Worm (Caenorhabditis elegans): ENCODE data around the gene ttbk-7.

The ttbk-7 gene

ce11 chrV:12895772-12896171 is at the start of gene ttbk-7:
ttbk-7 (minus strand) TSS chrV:12895872.
- no peak for TF ChIP-seq F13C5.2 (tag; optimal IDR thresholded peaks at IDR 0.05)
- TF ChIP-seq hmbx-1 (tag; optimal IDR thresholded peaks at IDR 0.05) = no peak
- TF ChIP-seq hmg-4 (GFP tag; optimal IDR thresholded peaks at IDR 0.05) = no peak
- no peak for TF ChIP-seq tra-4 (tag; optimal IDR thresholded peaks at IDR 0.05)

DNA sequence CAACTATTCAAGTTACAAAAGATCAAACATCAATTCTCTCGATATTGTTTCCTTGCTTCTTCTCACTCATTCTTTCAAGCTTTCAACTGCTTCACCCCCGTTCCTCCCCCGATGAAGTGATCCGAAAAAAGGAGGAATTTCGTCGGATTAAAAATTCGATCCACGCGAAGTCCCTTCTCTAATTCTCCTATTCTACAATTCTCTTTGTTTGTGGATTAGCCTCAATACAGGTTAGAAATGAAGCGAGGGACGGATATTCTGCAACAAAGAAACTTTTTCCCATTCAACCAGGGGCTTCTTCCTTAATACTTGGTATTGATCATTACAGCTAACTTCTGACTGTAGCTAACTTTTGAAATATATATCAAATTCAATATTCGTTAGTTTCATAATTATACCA is 49.1 kb upstream of the ttbk-7 start, which contains the start of gene grl-2:
Gene grl-2 (plus strand): TSS at position 301 of the 400 bp plus-strand sequence.
- no peak for TF ChIP-seq sea-1 (GFP tag; conservative IDR thresholded peaks at IDR 0.05)
- TF ChIP-seq tra-4 (tag; optimal IDR thresholded peaks at IDR 0.05) = no peak
- TF ChIP-seq ama-1 (optimal IDR thresholded peaks at IDR 0.05) = no peak
- no peak for TF ChIP-seq tbx-37 (GFP tag; conservative IDR thresholded peaks at IDR 0.05)
- no peak for TF ChIP-seq hmg-4 (GFP tag; optimal IDR thresholded peaks at IDR 0.05)
- TF ChIP-seq tbx-11 (GFP tag; IDR thresholded peaks at IDR 0.05) = no peak
- no peak for TF ChIP-seq flt-1 (GFP tag; IDR thresholded peaks at IDR 0.05)
- TF ChIP-seq ets-7 (tag; optimal IDR thresholded peaks at IDR 0.05) = no peak
- TF ChIP-seq ceh-13 (GFP tag; optimal IDR thresholded peaks at IDR 0.05) = no peak
- TF ChIP-seq aly-1 (tag; optimal IDR thresholded peaks at IDR 0.05) = no peak

ce11 chrV:12944229-12944628 is 48.6 kb upstream of the ttbk-7 start, which contains the start of gene T16G1.3:
T16G1.3 (minus strand) TSS chrV:12944329.
- TF ChIP-seq tra-4 (tag; optimal IDR thresholded peaks at IDR 0.05) (no peak), B0310.2 (tag; optimal IDR thresholded peaks at IDR 0.05) (no peak), ceh-13 (GFP tag; optimal IDR thresholded peaks at IDR 0.05) (no peak), ama-1 (optimal IDR thresholded peaks at IDR 0.05) (no peak), sea-1 (GFP tag; conservative IDR thresholded peaks at IDR 0.05) (no peak), F13C5.2 (tag; optimal IDR thresholded peaks at IDR 0.05) (no peak), hmbx-1 (tag; optimal IDR thresholded peaks at IDR 0.05) (no peak), pes-1 (GFP tag; IDR thresholded peaks at IDR 0.05) (no peak), aly-1 (tag; optimal IDR thresholded peaks at IDR 0.05) (no peak), ceh-36 (tag; optimal IDR thresholded peaks at IDR 0.05) (no peak), ets-7 (tag; optimal IDR thresholded peaks at IDR 0.05) (no peak), scrt-1 (GFP tag; IDR thresholded peaks at IDR 0.05) (no peak), flt-1 (GFP tag; IDR thresholded peaks at IDR 0.05) (no peak), hnd-1 (tag; optimal IDR thresholded peaks at IDR 0.05) (no peak), hmg-4 (GFP tag; optimal IDR thresholded peaks at IDR 0.05) (no peak), tbx-37 (GFP tag; conservative IDR thresholded peaks at IDR 0.05) (no peak), tbx-11 (GFP tag; IDR thresholded peaks at IDR 0.05) (no peak)

- TF ChIP-seq scrt-1 (GFP tag; IDR thresholded peaks at IDR 0.05) = no peak
- TF ChIP-seq ama-1 (optimal IDR thresholded peaks at IDR 0.05) = no peak
Observed at ce11 chrV:12943399-12943798, 47.7 kb upstream of the ttbk-7 start.

- no peak for TF ChIP-seq ets-7 (tag; optimal IDR thresholded peaks at IDR 0.05)
- no peak for TF ChIP-seq hmbx-1 (tag; optimal IDR thresholded peaks at IDR 0.05)
- TF ChIP-seq ceh-13 (GFP tag; optimal IDR thresholded peaks at IDR 0.05) = no peak
- TF ChIP-seq hmg-4 (GFP tag; optimal IDR thresholded peaks at IDR 0.05) = no peak
- TF ChIP-seq tbx-37 (GFP tag; conservative IDR thresholded peaks at IDR 0.05) = no peak
- no peak for TF ChIP-seq ceh-36 (tag; optimal IDR thresholded peaks at IDR 0.05)
- TF ChIP-seq pes-1 (GFP tag; IDR thresholded peaks at IDR 0.05) = no peak
- TF ChIP-seq hnd-1 (tag; optimal IDR thresholded peaks at IDR 0.05) = no peak
Observed at ce11 chrV:12941797-12942474, 46.3 kb upstream of the ttbk-7 start, which contains the start of gene T16G1.4. T16G1.4 (minus strand) TSS chrV:12941847.

- TF ChIP-seq ama-1 (optimal IDR thresholded peaks at IDR 0.05) = no peak
- TF ChIP-seq ceh-36 (tag; optimal IDR thresholded peaks at IDR 0.05) = no peak
- no peak for TF ChIP-seq pes-1 (GFP tag; IDR thresholded peaks at IDR 0.05)
- no peak for TF ChIP-seq tbx-37 (GFP tag; conservative IDR thresholded peaks at IDR 0.05)
- TF ChIP-seq ceh-13 (GFP tag; optimal IDR thresholded peaks at IDR 0.05) = no peak
Observed at ce11 chrV:12939434-12939833, 43.8 kb upstream of the ttbk-7 start, which contains the start of gene T16G1.5. T16G1.5 (minus strand) TSS chrV:12939552.

- TF ChIP-seq ama-1 (optimal IDR thresholded peaks at IDR 0.05) (no peak), pes-1 (GFP tag; IDR thresholded peaks at IDR 0.05) (no peak), tra-4 (tag; optimal IDR thresholded peaks at IDR 0.05) (no peak)
Observed at ce11 chrV:12937098-12937497, 41.4 kb upstream of the ttbk-7 start, which contains the start of gene T16G1.6. T16G1.6 (minus strand) TSS chrV:12937174.

- TF ChIP-seq pes-1 (GFP tag; IDR thresholded peaks at IDR 0.05) (no peak), hnd-1 (tag; optimal IDR thresholded peaks at IDR 0.05) (no peak), ets-7 (tag; optimal IDR thresholded peaks at IDR 0.05) (no peak)
Observed at ce11 chrV:12934976-12935375, 39.3 kb upstream of the ttbk-7 start, which contains the start of gene T16G1.7. T16G1.7 (minus strand) TSS chrV:12935112.

ce11 chrV:12933654-12934053 is 38.0 kb upstream of the ttbk-7 start:
- no peak for TF ChIP-seq ceh-13 (GFP tag; optimal IDR thresholded peaks at IDR 0.05)
- TF ChIP-seq B0310.2 (tag; optimal IDR thresholded peaks at IDR 0.05) = no peak
- TF ChIP-seq sea-1 (GFP tag; conservative IDR thresholded peaks at IDR 0.05) = no peak
- TF ChIP-seq F13C5.2 (tag; optimal IDR thresholded peaks at IDR 0.05) = no peak
- no peak for TF ChIP-seq pes-1 (GFP tag; IDR thresholded peaks at IDR 0.05)
- no peak for TF ChIP-seq ama-1 (optimal IDR thresholded peaks at IDR 0.05)
- no peak for TF ChIP-seq aly-1 (tag; optimal IDR thresholded peaks at IDR 0.05)
- TF ChIP-seq tbx-11 (GFP tag; IDR thresholded peaks at IDR 0.05) = no peak
- no peak for TF ChIP-seq hmbx-1 (tag; optimal IDR thresholded peaks at IDR 0.05)
- TF ChIP-seq tra-4 (tag; optimal IDR thresholded peaks at IDR 0.05) = no peak
- TF ChIP-seq scrt-1 (GFP tag; IDR thresholded peaks at IDR 0.05) = no peak
- TF ChIP-seq flt-1 (GFP tag; IDR thresholded peaks at IDR 0.05) = no peak
- no peak for TF ChIP-seq ets-7 (tag; optimal IDR thresholded peaks at IDR 0.05)
- no peak for TF ChIP-seq hnd-1 (tag; optimal IDR thresholded peaks at IDR 0.05)
- no peak for TF ChIP-seq ceh-36 (tag; optimal IDR thresholded peaks at IDR 0.05)
- no peak for TF ChIP-seq hmg-4 (GFP tag; optimal IDR thresholded peaks at IDR 0.05)
- no peak for TF ChIP-seq tbx-37 (GFP tag; conservative IDR thresholded peaks at IDR 0.05)
